Worm (Caenorhabditis elegans) whole organism, L1 larva: ENCODE measurements around the gene ncs-6.

Source experiments
- C04F5.9 ChIP-seq: sonication (generic microtip); optimal IDR thresholded peaks from 2 replicates; lab custom pipeline; 2016; ENCODE audit warnings: missing genetic modification characterization, missing compliant biosample characterization
- F16B12.6 ChIP-seq: fragments of 150-350 bp; optimal IDR thresholded peaks from 2 replicates; lab custom pipeline; 2014; ENCODE audit warnings: missing biosample characterization, missing genetic modification characterization
- aha-1 ChIP-seq: fragments of 150-350 bp; optimal IDR thresholded peaks from 2 replicates; lab custom pipeline; 2014; ENCODE audit warnings: missing biosample characterization, missing genetic modification characterization
- alr-1 ChIP-seq: fragments of 200-800 bp; sonication (Bioruptor generic); optimal IDR thresholded peaks from 2 replicates; lab custom pipeline; 2018; ENCODE audit warnings: borderline replicate concordance, mild to moderate bottlenecking, missing genetic modification characterization, missing compliant biosample characterization
- blmp-1 ChIP-seq: fragments of 150-350 bp; optimal IDR thresholded peaks from 2 replicates; lab custom pipeline; 2014; ENCODE audit warnings: missing biosample characterization, missing genetic modification characterization
- ceh-63 ChIP-seq: fragments of 200-800 bp; sonication (Bioruptor generic); optimal IDR thresholded peaks from 2 replicates; lab custom pipeline; 2018; ENCODE audit warnings: mild to moderate bottlenecking, missing genetic modification characterization, missing compliant biosample characterization
- ceh-88 ChIP-seq: fragments of 200-800 bp; sonication (Bioruptor generic); IDR thresholded peaks from 2 replicates; pipeline ENCODE4 v1.3.6; 2022; ENCODE audit warnings: missing genetic modification characterization, missing compliant biosample characterization
- ceh-90 ChIP-seq: sonication (generic microtip); optimal IDR thresholded peaks from 2 replicates; lab custom pipeline; 2016; ENCODE audit warnings: missing genetic modification characterization, missing compliant biosample characterization
- dpl-1 ChIP-seq, 3 experiments: fragments of 150-350 bp in 2 of 3; sonication (generic microtip) in 1 of 3; optimal IDR thresholded peaks; 2 replicates each; lab custom pipeline; 2014 to 2017; ENCODE audit warnings: missing biosample characterization in 3 of 3, missing genetic modification characterization in 3 of 3, missing genetic modification reagents in 3 of 3
- efl-1 ChIP-seq, 4 experiments: fragments of 150-350 bp; optimal IDR thresholded peaks in 3 of 4; peaks in 1 of 4; 1 replicate in 1 of 4; 2 replicates in 3 of 4; lab custom pipeline; 2014; ENCODE audit warnings: missing biosample characterization in 2 of 4, missing genetic modification characterization in 2 of 4, missing genetic modification reagents in 2 of 4
- egl-27 ChIP-seq, 2 experiments: fragments of 150-350 bp in 1 of 2; sonication (generic microtip); optimal IDR thresholded peaks; 3 replicates each; lab custom pipeline; 2017 to 2018; ENCODE audit warnings: missing biosample characterization in 2 of 2, missing genetic modification characterization in 2 of 2, missing genetic modification reagents in 2 of 2
- elt-3 ChIP-seq, 6 experiments: fragments of 150-350 bp in 1 of 6; sonication (generic microtip); optimal IDR thresholded peaks; 2 replicates each; lab custom pipeline; 2017 to 2018; ENCODE audit warnings: missing biosample characterization in 6 of 6, missing genetic modification characterization in 6 of 6, inconsistent platforms in 1 of 6
- ets-5 ChIP-seq: fragments of 200-800 bp; sonication (Bioruptor generic); IDR thresholded peaks from 2 replicates; pipeline ENCODE4 v1.3.6; 2022; ENCODE audit warnings: missing genetic modification characterization, missing compliant biosample characterization
- fkh-4 ChIP-seq: sonication (generic microtip); optimal IDR thresholded peaks from 2 replicates; lab custom pipeline; 2016; ENCODE audit warnings: missing compliant biosample characterization, missing genetic modification characterization, borderline replicate concordance
- fkh-8 ChIP-seq: sonication (generic microtip); optimal IDR thresholded peaks from 2 replicates; lab custom pipeline; 2016; ENCODE audit warnings: mild to moderate bottlenecking, missing genetic modification characterization, missing compliant biosample characterization
- fos-1 ChIP-seq: fragments of 150-350 bp; optimal IDR thresholded peaks from 2 replicates; lab custom pipeline; 2014; ENCODE audit warnings: missing biosample characterization, missing genetic modification characterization
- grh-1 ChIP-seq: fragments of 200-800 bp; sonication (Bioruptor generic); IDR thresholded peaks from 2 replicates; pipeline ENCODE4 v1.3.6; 2022; ENCODE audit warnings: missing genetic modification reagents, missing genetic modification characterization, missing compliant biosample characterization
- hlh-17 ChIP-seq: fragments of 200-800 bp; sonication (Bioruptor generic); optimal IDR thresholded peaks from 2 replicates; lab custom pipeline; 2018; ENCODE audit warnings: missing genetic modification characterization, mild to moderate bottlenecking, missing compliant biosample characterization, moderate library complexity, borderline replicate concordance
- isw-1 ChIP-seq: fragments of 200-800 bp; sonication (Bioruptor generic); IDR thresholded peaks from 2 replicates; pipeline ENCODE4 v1.3.6; 2022; ENCODE audit warnings: missing genetic modification characterization, missing compliant biosample characterization
- jun-1 ChIP-seq: fragments of 150-350 bp; optimal IDR thresholded peaks from 2 replicates; lab custom pipeline; 2014; ENCODE audit warnings: missing biosample characterization, missing genetic modification reagents, missing genetic modification characterization
- lin-14 ChIP-seq: fragments of 200-800 bp; sonication (Bioruptor generic); optimal IDR thresholded peaks from 2 replicates; lab custom pipeline; 2018; ENCODE audit warnings: mild to moderate bottlenecking, missing genetic modification characterization, moderate library complexity, missing compliant biosample characterization
- lin-15B ChIP-seq: fragments of 150-350 bp; sonication (generic microtip); optimal IDR thresholded peaks from 3 replicates; lab custom pipeline; 2014; ENCODE audit warnings: missing biosample characterization, missing genetic modification characterization
- lsy-2 ChIP-seq, 2 experiments: fragments of 150-350 bp; optimal IDR thresholded peaks; 2 replicates each; lab custom pipeline; 2014; ENCODE audit warnings: missing biosample characterization in 2 of 2, missing genetic modification characterization in 2 of 2
- mab-9 ChIP-seq: fragments of 200-800 bp; sonication (Bioruptor generic); IDR thresholded peaks from 2 replicates; pipeline ENCODE4 v1.3.6; 2022; ENCODE audit warnings: missing genetic modification reagents, missing genetic modification characterization, missing compliant biosample characterization
- mdl-1 ChIP-seq, 2 experiments: fragments of 150-350 bp; optimal IDR thresholded peaks; 2 replicates each; lab custom pipeline; 2014 to 2017; ENCODE audit warnings: missing biosample characterization in 2 of 2, missing genetic modification characterization in 2 of 2, inconsistent platforms in 1 of 2
- mef-2 ChIP-seq: fragments of 150-350 bp; optimal IDR thresholded peaks from 2 replicates; lab custom pipeline; 2014; ENCODE audit warnings: missing biosample characterization, missing genetic modification characterization
- mep-1 ChIP-seq: fragments of 150-350 bp; optimal IDR thresholded peaks from 2 replicates; lab custom pipeline; 2014; ENCODE audit warnings: missing biosample characterization, missing genetic modification characterization
- nhr-11 ChIP-seq: fragments of 150-350 bp; optimal IDR thresholded peaks from 2 replicates; lab custom pipeline; 2014; ENCODE audit warnings: missing biosample characterization, missing genetic modification characterization
- nhr-28 ChIP-seq: fragments of 150-350 bp; optimal IDR thresholded peaks from 2 replicates; lab custom pipeline; 2014; ENCODE audit warnings: missing biosample characterization, missing genetic modification characterization
- nhr-47 ChIP-seq: sonication (generic microtip); optimal IDR thresholded peaks from 2 replicates; lab custom pipeline; 2016; ENCODE audit warnings: mild to moderate bottlenecking, missing genetic modification characterization, moderate library complexity, missing compliant biosample characterization
- nhr-77 ChIP-seq: fragments of 150-350 bp; optimal IDR thresholded peaks from 2 replicates; lab custom pipeline; 2014; ENCODE audit warnings: missing biosample characterization, missing genetic modification characterization
- nhr-84 ChIP-seq: sonication (generic microtip); optimal IDR thresholded peaks from 2 replicates; lab custom pipeline; 2017; ENCODE audit warnings: missing biosample characterization, missing genetic modification characterization
- pag-3 ChIP-seq: sonication (generic microtip); optimal IDR thresholded peaks from 2 replicates; lab custom pipeline; 2017; ENCODE audit warnings: missing genetic modification characterization, mild to moderate bottlenecking, missing compliant biosample characterization, antibody characterized with exemption, borderline replicate concordance; ENCODE audit not compliant: insufficient read depth
- pax-3 ChIP-seq: fragments of 200-800 bp; sonication (Bioruptor generic); optimal IDR thresholded peaks from 2 replicates; lab custom pipeline; 2018; ENCODE audit warnings: mild to moderate bottlenecking, missing genetic modification characterization, moderate library complexity, missing compliant biosample characterization
- rnt-1 ChIP-seq: sonication (generic microtip); optimal IDR thresholded peaks from 2 replicates; lab custom pipeline; 2016; ENCODE audit warnings: mild to moderate bottlenecking, missing genetic modification characterization, moderate library complexity, missing compliant biosample characterization
- skn-1 ChIP-seq: fragments of 150-350 bp; optimal IDR thresholded peaks from 2 replicates; lab custom pipeline; 2014; ENCODE audit warnings: missing biosample characterization, missing genetic modification characterization
- snpc-4 ChIP-seq: fragments of 150-350 bp; optimal IDR thresholded peaks from 2 replicates; lab custom pipeline; 2014; ENCODE audit warnings: missing biosample characterization, missing genetic modification characterization
- sox-4 ChIP-seq: sonication (generic microtip); optimal IDR thresholded peaks from 2 replicates; lab custom pipeline; 2016; ENCODE audit warnings: missing genetic modification characterization, missing compliant biosample characterization
- sptf-1 ChIP-seq: fragments of 150-350 bp; optimal IDR thresholded peaks from 2 replicates; lab custom pipeline; 2014; ENCODE audit warnings: missing biosample characterization, missing genetic modification characterization
- tlp-1 ChIP-seq: fragments of 150-350 bp; optimal IDR thresholded peaks from 2 replicates; lab custom pipeline; 2014; ENCODE audit warnings: missing biosample characterization, missing genetic modification characterization
- unc-130 ChIP-seq: fragments of 150-350 bp; optimal IDR thresholded peaks from 2 replicates; lab custom pipeline; 2017; ENCODE audit warnings: missing biosample characterization, missing genetic modification characterization, inconsistent platforms
- unc-30 ChIP-seq: sonication (generic microtip); optimal IDR thresholded peaks from 2 replicates; lab custom pipeline; 2017; ENCODE audit warnings: missing biosample characterization, missing genetic modification characterization
- unc-62 ChIP-seq: fragments of 150-350 bp; optimal IDR thresholded peaks from 2 replicates; lab custom pipeline; 2014; ENCODE audit warnings: missing biosample characterization, missing genetic modification reagents, missing genetic modification characterization
- xbp-1 ChIP-seq: sonication (generic microtip); optimal IDR thresholded peaks from 2 replicates; lab custom pipeline; 2016; ENCODE audit warnings: missing genetic modification characterization, missing compliant biosample characterization
- zip-4 ChIP-seq: fragments of 200-800 bp; sonication (Bioruptor generic); optimal IDR thresholded peaks from 2 replicates; lab custom pipeline; 2018; ENCODE audit warnings: mild to moderate bottlenecking, missing genetic modification characterization, moderate library complexity, missing compliant biosample characterization
- ztf-11 ChIP-seq, 2 experiments: sonication (generic microtip); optimal IDR thresholded peaks; 2 replicates each; lab custom pipeline; 2016 to 2017; ENCODE audit warnings: missing genetic modification characterization in 2 of 2, missing biosample characterization in 1 of 2, missing compliant biosample characterization in 1 of 2

Gene ncs-6

DNA sequence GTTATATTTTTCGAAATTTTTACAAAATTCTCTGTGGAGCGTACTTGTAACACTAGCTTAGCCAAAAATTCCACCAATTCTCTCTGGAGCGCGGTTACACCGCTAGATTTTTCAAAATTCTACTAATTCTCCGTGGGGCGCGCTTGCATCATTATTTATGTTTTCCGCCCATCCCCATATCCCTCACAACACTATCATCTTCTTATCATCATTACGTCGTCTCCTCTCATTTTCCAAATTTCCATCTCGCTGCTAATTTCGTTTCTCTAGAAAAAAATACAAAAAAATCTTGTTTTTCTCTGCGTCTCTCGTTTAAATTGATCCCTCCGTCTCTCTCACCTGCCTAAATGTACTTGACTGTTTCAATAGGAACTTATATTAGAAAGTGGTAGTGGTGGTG is 27.0 kb upstream of the ncs-6 start (continued):
- TF ChIP-seq tlp-1, result no peak
- peak in 2 of 6 experiments; percentile 30 to 54 for TF ChIP-seq elt-3 (tag; optimal IDR thresholded peaks at IDR 0.05; lab: Kevin White, UChicago)
- no peak for TF ChIP-seq isw-1 (GFP tag; lab: Robert Waterston, UW)
- no peak for TF ChIP-seq nhr-28 (tag; lab: Kevin White, UChicago)
- TF ChIP-seq unc-130 (tag; lab: Kevin White, UChicago), result no peak
- TF ChIP-seq pag-3 (tag; lab: Kevin White, UChicago), result no peak
- TF ChIP-seq unc-30, result no peak
- TF ChIP-seq nhr-77 (tag; lab: Kevin White, UChicago), result no peak
- peak; percentile 67 for TF ChIP-seq blmp-1 (tag; lab: Kevin White, UChicago)
- TF ChIP-seq sptf-1, result no peak
- no peak for TF ChIP-seq ets-5 (GFP tag; lab: Robert Waterston, UW)
- no peak for TF ChIP-seq ceh-90
- TF ChIP-seq ceh-88 (GFP tag; lab: Robert Waterston, UW), result no peak
- TF ChIP-seq unc-62 (GFP tag; lab: Kevin White, UChicago), result no peak
- no peak for TF ChIP-seq mef-2
- no peak for TF ChIP-seq F16B12.6
- TF ChIP-seq mep-1 (tag; lab: Kevin White, UChicago), result no peak
- no peak for TF ChIP-seq nhr-84 (tag; lab: Kevin White, UChicago)
- no peak for TF ChIP-seq skn-1 (tag; lab: Kevin White, UChicago)
- TF ChIP-seq sox-4 (tag; lab: Kevin White, UChicago), result no peak
- TF ChIP-seq C04F5.9 (tag; lab: Kevin White, UChicago), result no peak
- TF ChIP-seq grh-1 (GFP tag; lab: Robert Waterston, UW), result no peak

DNA sequence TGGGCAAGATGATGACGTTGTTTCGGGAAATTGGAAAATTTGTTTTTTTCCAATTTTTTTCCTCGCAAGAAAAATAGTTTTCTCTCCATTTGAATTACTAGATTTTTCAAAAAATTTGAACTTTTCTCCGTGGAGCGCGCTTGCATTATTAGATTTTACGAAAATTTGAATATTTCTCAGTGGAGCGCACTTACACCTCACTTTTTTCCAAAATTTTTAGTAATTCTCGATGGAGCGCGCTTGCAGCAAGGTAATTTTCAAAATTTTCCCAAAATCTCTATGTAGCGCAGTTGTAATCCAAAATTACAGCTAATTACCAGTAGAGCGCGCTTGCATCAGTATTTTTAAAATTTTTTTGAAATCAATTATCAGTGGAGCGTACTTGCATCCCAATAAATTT is 26.4 kb upstream of the ncs-6 start:
- TF ChIP-seq efl-1 (optimal IDR thresholded peaks at IDR 0.05; lab: Kevin White, UChicago) (no peak), efl-1 (GFP tag; optimal IDR thresholded peaks at IDR 0.05 in 1 of 2; lab: Kevin White, UChicago) (peak in 1 of 2 experiments; percentile 64), dpl-1 (GFP tag; optimal IDR thresholded peaks at IDR 0.05; lab: Kevin White, UChicago) (no peak), zip-4 (GFP tag; lab: Kevin White, UChicago) (no peak), sox-4 (tag; lab: Kevin White, UChicago) (no peak), blmp-1 (tag; lab: Kevin White, UChicago) (no peak), grh-1 (GFP tag; lab: Robert Waterston, UW) (no peak), alr-1 (tag; lab: Kevin White, UChicago) (no peak)

DNA sequence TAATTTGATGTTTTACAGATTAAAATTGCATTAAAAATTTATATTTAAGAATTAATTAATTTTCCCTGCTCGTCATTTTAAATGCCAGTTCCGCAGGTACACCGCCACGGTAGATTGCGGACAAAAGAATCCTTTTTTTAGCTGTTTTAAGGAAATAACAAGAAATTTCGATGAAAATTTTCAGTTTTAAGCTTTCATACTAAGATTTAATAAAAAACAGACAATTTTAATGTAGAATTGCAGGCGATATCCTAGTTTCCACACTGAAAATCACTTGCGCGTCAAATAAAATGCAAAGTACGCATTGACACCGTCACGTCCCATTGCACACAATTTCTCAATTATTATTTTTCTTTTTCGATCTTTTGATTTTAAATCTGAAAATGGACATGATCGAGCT is 25.1 kb upstream of the ncs-6 start, which contains the start of gene dnc-3:
Gene dnc-3 (plus strand): TSS at position 272 of the 400 bp plus-strand sequence.
- TF ChIP-seq zip-4 (GFP tag; lab: Kevin White, UChicago), result peak; percentile 69
- no peak for TF ChIP-seq aha-1 (tag; lab: Kevin White, UChicago)
- TF ChIP-seq fkh-8, result peak; percentile 75
- no peak for TF ChIP-seq unc-62 (GFP tag; lab: Kevin White, UChicago)
- TF ChIP-seq mab-9, result peak; percentile 50; the same call in 1 of the 2 replicates
- no peak for TF ChIP-seq nhr-11 (tag; lab: Kevin White, UChicago)
- TF ChIP-seq snpc-4 (tag; lab: Kevin White, UChicago), result peak; percentile 31
- TF ChIP-seq mdl-1 (tag; optimal IDR thresholded peaks at IDR 0.05; lab: Kevin White, UChicago), result no peak
- peak; percentile 72 for TF ChIP-seq isw-1 (GFP tag; lab: Robert Waterston, UW)
- peak; percentile 44 to 70 for TF ChIP-seq efl-1 (optimal IDR thresholded peaks at IDR 0.05; lab: Kevin White, UChicago)
- peak; percentile 52 to 96 for TF ChIP-seq efl-1 (GFP tag; optimal IDR thresholded peaks at IDR 0.05 in 1 of 2; lab: Kevin White, UChicago)
- peak; percentile 30 for TF ChIP-seq jun-1
- TF ChIP-seq grh-1 (GFP tag; lab: Robert Waterston, UW), result peak; percentile 56
- TF ChIP-seq ceh-63 (GFP tag; lab: Kevin White, UChicago), result no peak
- TF ChIP-seq egl-27 (tag; optimal IDR thresholded peaks at IDR 0.05; lab: Kevin White, UChicago), result no peak
- TF ChIP-seq alr-1 (tag; lab: Kevin White, UChicago), result no peak
- TF ChIP-seq fkh-4 (tag; lab: Kevin White, UChicago), result peak; percentile 72
- TF ChIP-seq lsy-2 (tag; optimal IDR thresholded peaks at IDR 0.05; lab: Kevin White, UChicago), result peak; percentile 75 to 77
- TF ChIP-seq blmp-1 (tag; lab: Kevin White, UChicago), result peak; percentile 20
- no peak for TF ChIP-seq rnt-1 (tag; lab: Kevin White, UChicago)
- TF ChIP-seq lin-15B (tag; lab: Kevin White, UChicago), result peak; percentile 28
- TF ChIP-seq lin-14 (GFP tag; lab: Kevin White, UChicago), result peak; percentile 80
- peak; percentile 24 for TF ChIP-seq nhr-77 (tag; lab: Kevin White, UChicago)
- TF ChIP-seq hlh-17, result no peak
- TF ChIP-seq xbp-1 (tag; lab: Kevin White, UChicago), result peak; percentile 84
- TF ChIP-seq ztf-11 (tag; optimal IDR thresholded peaks at IDR 0.05; lab: Kevin White, UChicago), result peak in 1 of 2 experiments; percentile 44
- TF ChIP-seq fos-1, result peak; percentile 29
- 0 out of 2 replicates have a peak, but pooled peaks have one; percentile 41 for TF ChIP-seq ceh-88 (GFP tag; lab: Robert Waterston, UW)
- peak; percentile 70 for TF ChIP-seq pax-3 (tag; lab: Kevin White, UChicago)
- peak; percentile 83 for TF ChIP-seq F16B12.6
- TF ChIP-seq nhr-47 (tag; lab: Kevin White, UChicago), result peak; percentile 87
- no peak for TF ChIP-seq ets-5 (GFP tag; lab: Robert Waterston, UW)
